Worm (Caenorhabditis elegans) whole organism, L1 larva: ENCODE measurements around the gene F07B10.4.

Experiments
- Y116A8C.19 ChIP-seq: sonication (generic microtip); optimal IDR thresholded peaks from 2 replicates; lab custom pipeline; 2016; ENCODE audit warnings: missing compliant biosample characterization, missing genetic modification characterization, borderline replicate concordance
- dpl-1 ChIP-seq, 3 experiments: fragments of 150-350 bp in 2 of 3; sonication (generic microtip) in 1 of 3; optimal IDR thresholded peaks; 2 replicates each; lab custom pipeline; 2014 to 2017; ENCODE audit warnings: missing biosample characterization in 3 of 3, missing genetic modification characterization in 3 of 3, missing genetic modification reagents in 3 of 3
- egl-27 ChIP-seq, 2 experiments: fragments of 150-350 bp in 1 of 2; sonication (generic microtip); optimal IDR thresholded peaks; 3 replicates each; lab custom pipeline; 2017 to 2018; ENCODE audit warnings: missing biosample characterization in 2 of 2, missing genetic modification characterization in 2 of 2, missing genetic modification reagents in 2 of 2
- elt-2 ChIP-seq: sonication (generic microtip); optimal IDR thresholded peaks from 2 replicates; lab custom pipeline; 2016; ENCODE audit warnings: missing genetic modification characterization, mild to moderate bottlenecking, inconsistent platforms, missing compliant biosample characterization, missing genetic modification reagents
- fkh-10 ChIP-seq: sonication (generic microtip); optimal IDR thresholded peaks from 2 replicates; lab custom pipeline; 2017; ENCODE audit warnings: missing biosample characterization, missing genetic modification reagents, missing genetic modification characterization
- jun-1 ChIP-seq: fragments of 150-350 bp; optimal IDR thresholded peaks from 2 replicates; lab custom pipeline; 2014; ENCODE audit warnings: missing biosample characterization, missing genetic modification reagents, missing genetic modification characterization
- mdl-1 ChIP-seq, 2 experiments: fragments of 150-350 bp; optimal IDR thresholded peaks; 2 replicates each; lab custom pipeline; 2014 to 2017; ENCODE audit warnings: missing biosample characterization in 2 of 2, missing genetic modification characterization in 2 of 2, inconsistent platforms in 1 of 2
- mep-1 ChIP-seq: fragments of 150-350 bp; optimal IDR thresholded peaks from 2 replicates; lab custom pipeline; 2014; ENCODE audit warnings: missing biosample characterization, missing genetic modification characterization
- nhr-77 ChIP-seq: fragments of 150-350 bp; optimal IDR thresholded peaks from 2 replicates; lab custom pipeline; 2014; ENCODE audit warnings: missing biosample characterization, missing genetic modification characterization
- ztf-11 ChIP-seq, 2 experiments: sonication (generic microtip); optimal IDR thresholded peaks; 2 replicates each; lab custom pipeline; 2016 to 2017; ENCODE audit warnings: missing genetic modification characterization in 2 of 2, missing biosample characterization in 1 of 2, missing compliant biosample characterization in 1 of 2

- no peak for TF ChIP-seq elt-2
- TF ChIP-seq dpl-1 (GFP tag; optimal IDR thresholded peaks at IDR 0.05; lab: Kevin White, UChicago) = no peak
- no peak for TF ChIP-seq jun-1 (tag; lab: Kevin White, UChicago)
- TF ChIP-seq ztf-11 (tag; optimal IDR thresholded peaks at IDR 0.05; lab: Kevin White, UChicago) = no peak
- TF ChIP-seq fkh-10 (GFP tag; lab: Kevin White, UChicago) = no peak
- TF ChIP-seq nhr-77 = no peak
- TF ChIP-seq mdl-1 (tag; optimal IDR thresholded peaks at IDR 0.05; lab: Kevin White, UChicago) = no peak
- no peak for TF ChIP-seq egl-27 (tag; optimal IDR thresholded peaks at IDR 0.05; lab: Kevin White, UChicago)
- TF ChIP-seq Y116A8C.19 = no peak
- TF ChIP-seq mep-1 (tag; lab: Kevin White, UChicago) = no peak
Measured at ce11 chrV:11254980-11255379, 7.9 kb downstream of the F07B10.4 start, which contains the start of gene srsx-31.
